Worm (Caenorhabditis elegans) whole organism, L4/young adult: ENCODE results near the gene ugt-21.

ENCODE experiments used
- W03F9.2 ChIP-seq: fragments of 150-350 bp; optimal IDR thresholded peaks from 2 replicates; lab custom pipeline; 2014; ENCODE audit warnings: missing biosample characterization, missing genetic modification characterization
- him-1 ChIP-seq: sonication (generic microtip); optimal IDR thresholded peaks from 2 replicates; lab custom pipeline; 2016; ENCODE audit warnings: missing genotype, missing genetic modification reagents, missing genetic modification characterization, missing compliant biosample characterization

ce11 chrIV:9459224-9459781 is 40.8 kb upstream of the ugt-21 start, which contains the start of gene copb-2:
- TF ChIP-seq him-1: no peak
- no peak for TF ChIP-seq W03F9.2 (tag; lab: Kevin White, UChicago)
